Worm (Caenorhabditis elegans) whole organism, young adult: ENCODE results near the gene F58A6.5.

ENCODE experiments used
- F55B11.4 ChIP-seq: sonication (generic microtip); optimal IDR thresholded peaks from 2 replicates; lab custom pipeline; 2016; ENCODE audit warnings: missing compliant biosample characterization, missing genetic modification characterization, borderline replicate concordance; ENCODE audit not compliant: insufficient read depth
- F57C9.4 ChIP-seq: sonication (generic microtip); optimal IDR thresholded peaks from 2 replicates; lab custom pipeline; 2017; ENCODE audit warnings: mild to moderate bottlenecking, missing genetic modification characterization, missing compliant biosample characterization
- ccch-3 ChIP-seq: fragments of 200-800 bp; sonication (Bioruptor generic); optimal IDR thresholded peaks from 2 replicates; lab custom pipeline; 2018; ENCODE audit warnings: mild to moderate bottlenecking, missing genetic modification characterization, missing compliant biosample characterization
- cebp-2 ChIP-seq: fragments of 200-800 bp; sonication (Bioruptor generic); IDR thresholded peaks from 2 replicates; pipeline ENCODE4 v1.3.6; 2022; ENCODE audit warnings: missing genetic modification characterization, missing compliant biosample characterization
- ceh-91 ChIP-seq: fragments of 200-800 bp; sonication (Bioruptor generic); IDR thresholded peaks from 2 replicates; pipeline ENCODE4 v1.3.6; 2022; ENCODE audit warnings: missing genetic modification reagents, missing genetic modification characterization, missing compliant biosample characterization
- lin-35 ChIP-seq, 3 experiments: fragments of 150-350 bp in 2 of 3; sonication (generic microtip) in 1 of 3; optimal IDR thresholded peaks; 2 replicates each; lab custom pipeline; 2014 to 2018; ENCODE audit warnings: missing biosample characterization in 3 of 3, missing genetic modification characterization in 3 of 3, missing genetic modification reagents in 3 of 3
- madf-6 ChIP-seq: fragments of 200-800 bp; sonication (Bioruptor generic); IDR thresholded peaks from 2 replicates; pipeline ENCODE4 v1.3.6; 2022; ENCODE audit warnings: missing genetic modification reagents, missing genetic modification characterization, missing compliant biosample characterization
- nhr-80 ChIP-seq: sonication (generic microtip); optimal IDR thresholded peaks from 2 replicates; lab custom pipeline; 2016; ENCODE audit warnings: missing genetic modification characterization, missing compliant biosample characterization
- nhr-90 ChIP-seq: sonication (generic microtip); optimal IDR thresholded peaks from 2 replicates; lab custom pipeline; 2016; ENCODE audit warnings: missing genotype, mild to moderate bottlenecking, missing genetic modification characterization, missing compliant biosample characterization
- pha-4 ChIP-seq: fragments of 150-350 bp; sonication (generic microtip); optimal IDR thresholded peaks from 2 replicates; lab custom pipeline; 2014; ENCODE audit warnings: missing biosample characterization, missing genetic modification reagents, missing genetic modification characterization
- snpc-1.3 ChIP-seq: sonication (generic microtip); optimal IDR thresholded peaks from 2 replicates; lab custom pipeline; 2017; ENCODE audit warnings: missing genetic modification characterization, mild to moderate bottlenecking, missing compliant biosample characterization, antibody characterized with exemption, moderate library complexity, missing genotype, missing genetic modification reagents; ENCODE audit not compliant: insufficient read depth

ce11 chrII:5103189-5103588 is 45.1 kb downstream of the F58A6.5 start:
- no peak for TF ChIP-seq pha-4
- TF ChIP-seq lin-35 (GFP tag; optimal IDR thresholded peaks at IDR 0.05; lab: Kevin White, UChicago): no peak
- no peak for TF ChIP-seq F57C9.4
- TF ChIP-seq F55B11.4 (tag; lab: Kevin White, UChicago): no peak
- no peak for TF ChIP-seq madf-6 (GFP tag; lab: Robert Waterston, UW)
- no peak for TF ChIP-seq ceh-91 (GFP tag; lab: Robert Waterston, UW)
- no peak for TF ChIP-seq ccch-3
- TF ChIP-seq nhr-90 (tag; lab: Kevin White, UChicago): no peak
- TF ChIP-seq cebp-2 (GFP tag; lab: Robert Waterston, UW): no peak
- TF ChIP-seq snpc-1.3: no peak
- no peak for TF ChIP-seq nhr-80 (tag; lab: Kevin White, UChicago)
